Worm (Caenorhabditis elegans) whole organism, young adult: ENCODE results near the gene scp-1.

Experiments
- B0336.3 ChIP-seq: fragments of 200-800 bp; sonication (Bioruptor generic); IDR thresholded peaks from 2 replicates; pipeline ENCODE4 v1.3.6; 2022; ENCODE audit warnings: missing genetic modification characterization, missing compliant biosample characterization
- C06A6.2 ChIP-seq: fragments of 200-800 bp; sonication (Bioruptor generic); conservative IDR thresholded peaks from 2 replicates; pipeline ENCODE4 v1.3.6; 2022; ENCODE audit warnings: missing genetic modification characterization, missing compliant biosample characterization
- F22D6.2 ChIP-seq: sonication (generic microtip); optimal IDR thresholded peaks from 2 replicates; lab custom pipeline; 2016; ENCODE audit warnings: mild to moderate bottlenecking, missing genetic modification characterization, missing compliant biosample characterization
- K11D2.4 ChIP-seq: fragments of 200-800 bp; sonication (Bioruptor generic); IDR thresholded peaks from 2 replicates; pipeline ENCODE4 v1.3.6; 2022; ENCODE audit warnings: missing genetic modification reagents, missing genetic modification characterization, missing compliant biosample characterization
- Y53G8AR.9 ChIP-seq: fragments of 200-800 bp; sonication (Bioruptor generic); conservative IDR thresholded peaks from 2 replicates; pipeline ENCODE4 v1.3.6; 2022; ENCODE audit warnings: missing genetic modification reagents, missing genetic modification characterization, missing compliant biosample characterization
- attf-5 ChIP-seq: fragments of 200-800 bp; sonication (Bioruptor generic); optimal IDR thresholded peaks from 2 replicates; lab custom pipeline; 2018; ENCODE audit warnings: mild to moderate bottlenecking, missing genetic modification characterization, missing compliant biosample characterization
- attf-6 ChIP-seq: fragments of 200-800 bp; sonication (Bioruptor generic); IDR thresholded peaks from 2 replicates; pipeline ENCODE4 v1.3.6; 2022; ENCODE audit warnings: missing genetic modification reagents, missing genetic modification characterization, missing compliant biosample characterization
- dpl-1 ChIP-seq: fragments of 150-350 bp; optimal IDR thresholded peaks from 2 replicates; lab custom pipeline; 2014; ENCODE audit warnings: missing biosample characterization, missing genetic modification reagents, missing genetic modification characterization
- efl-1 ChIP-seq: fragments of 150-350 bp; optimal IDR thresholded peaks from 2 replicates; lab custom pipeline; 2014; ENCODE audit warnings: missing biosample characterization, missing genetic modification reagents, missing genetic modification characterization
- lir-1 ChIP-seq: fragments of 200-800 bp; sonication (Bioruptor generic); conservative IDR thresholded peaks from 2 replicates; pipeline ENCODE4 v1.3.6; 2022; ENCODE audit warnings: missing genetic modification reagents, missing genetic modification characterization, missing compliant biosample characterization
- lsl-1 ChIP-seq: fragments of 200-800 bp; sonication (Bioruptor generic); optimal IDR thresholded peaks from 2 replicates; lab custom pipeline; 2018; ENCODE audit warnings: mild to moderate bottlenecking, missing genetic modification characterization, moderate library complexity, missing compliant biosample characterization
- nfya-2 ChIP-seq: fragments of 200-800 bp; sonication (Bioruptor generic); IDR thresholded peaks from 2 replicates; pipeline ENCODE4 v1.3.6; 2022; ENCODE audit warnings: missing genetic modification reagents, missing genetic modification characterization, missing compliant biosample characterization
- nhr-120 ChIP-seq: fragments of 200-800 bp; sonication (Bioruptor generic); IDR thresholded peaks from 2 replicates; pipeline ENCODE4 v1.3.6; 2022; ENCODE audit warnings: missing genetic modification characterization, missing compliant biosample characterization
- nhr-80 ChIP-seq: sonication (generic microtip); optimal IDR thresholded peaks from 2 replicates; lab custom pipeline; 2016; ENCODE audit warnings: missing genetic modification characterization, missing compliant biosample characterization
- repo-1 ChIP-seq: sonication (generic microtip); optimal IDR thresholded peaks from 2 replicates; lab custom pipeline; 2017; ENCODE audit warnings: mild to moderate bottlenecking, missing genetic modification characterization, missing compliant biosample characterization
- snpc-3.4 ChIP-seq: sonication (generic microtip); optimal IDR thresholded peaks from 2 replicates; lab custom pipeline; 2017; ENCODE audit warnings: missing genetic modification characterization, mild to moderate bottlenecking, missing compliant biosample characterization, antibody characterized with exemption, moderate library complexity, missing genotype, missing genetic modification reagents
- tlf-1 ChIP-seq: fragments of 200-800 bp; sonication (Bioruptor generic); optimal IDR thresholded peaks from 2 replicates; lab custom pipeline; 2018; ENCODE audit warnings: mild to moderate bottlenecking, missing genetic modification characterization, missing compliant biosample characterization
- unc-130 ChIP-seq: sonication (generic microtip); optimal IDR thresholded peaks from 2 replicates; lab custom pipeline; 2016; ENCODE audit warnings: missing genetic modification reagents, missing genetic modification characterization, missing compliant biosample characterization
- zim-3 ChIP-seq: sonication (generic microtip); optimal IDR thresholded peaks from 2 replicates; lab custom pipeline; 2017; ENCODE audit warnings: mild to moderate bottlenecking, missing genetic modification characterization, moderate library complexity, missing compliant biosample characterization

Gene scp-1

ce11 chrII:9379796-9380195 lies 46.0 kb downstream of the scp-1 start, which contains the start of gene srh-48 (continued):
- TF ChIP-seq Y53G8AR.9 (no peak), snpc-3.4 (tag; lab: Kevin White, UChicago) (no peak), lir-1 (GFP tag; lab: Robert Waterston, UW) (no peak), C06A6.2 (GFP tag; lab: Robert Waterston, UW) (no peak), unc-130 (GFP tag; lab: Kevin White, UChicago) (no peak), zim-3 (tag; lab: Kevin White, UChicago) (no peak)

ce11 chrII:9385241-9385640 lies 51.4 kb downstream of the scp-1 start, which contains the start of gene C06C3.7:
Gene C06C3.7 (plus strand): TSS chrII:9385541.
- TF ChIP-seq dpl-1 (no peak), tlf-1 (no peak), attf-5 (GFP tag; lab: Kevin White, UChicago) (no peak), repo-1 (tag; lab: Kevin White, UChicago) (no peak), K11D2.4 (GFP tag; lab: Robert Waterston, UW) (no peak), attf-6 (no peak), lsl-1 (GFP tag; lab: Kevin White, UChicago) (no peak), F22D6.2 (no peak), B0336.3 (GFP tag; lab: Robert Waterston, UW) (no peak), nhr-120 (no peak), efl-1 (GFP tag; lab: Kevin White, UChicago) (no peak), nhr-80 (tag; lab: Kevin White, UChicago) (no peak), nfya-2 (GFP tag; lab: Robert Waterston, UW) (no peak)
